Fruit fly (Drosophila melanogaster): ENCODE results near the gene msn.

The msn gene

dm6 chr3L:2548932-2549331 is 37.4 kb downstream of the msn start:
- TF ChIP-seq noc (tag; optimal IDR thresholded peaks at IDR 0.05): no peak

dm6 chr3L:2545913-2546312 is 40.4 kb downstream of the msn start:
- TF ChIP-seq noc (tag; optimal IDR thresholded peaks at IDR 0.05): no peak

DNA sequence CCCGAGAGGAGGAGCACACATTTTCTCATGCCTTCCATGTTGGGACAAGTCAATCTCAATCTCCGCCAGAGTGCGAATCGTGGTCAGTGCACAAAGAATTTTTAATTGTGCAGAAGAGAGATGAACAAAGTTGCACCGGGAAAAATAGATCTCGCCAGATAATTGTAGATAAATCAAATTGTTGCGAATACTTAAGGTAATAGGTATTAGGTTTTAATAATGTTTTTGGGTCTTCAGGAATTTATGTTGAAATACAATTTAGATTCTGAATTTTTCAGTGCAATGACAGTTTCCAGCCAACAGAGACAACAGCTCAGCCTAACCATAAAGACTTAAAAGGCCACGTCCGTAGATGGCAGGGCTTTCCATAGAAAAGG is 41.3 kb downstream of the msn start:
- no peak for TF ChIP-seq noc (tag; optimal IDR thresholded peaks at IDR 0.05)

dm6 chr3L:2544435-2545076 is 41.8 kb downstream of the msn start:
- TF ChIP-seq noc (tag; optimal IDR thresholded peaks at IDR 0.05): no peak

DNA sequence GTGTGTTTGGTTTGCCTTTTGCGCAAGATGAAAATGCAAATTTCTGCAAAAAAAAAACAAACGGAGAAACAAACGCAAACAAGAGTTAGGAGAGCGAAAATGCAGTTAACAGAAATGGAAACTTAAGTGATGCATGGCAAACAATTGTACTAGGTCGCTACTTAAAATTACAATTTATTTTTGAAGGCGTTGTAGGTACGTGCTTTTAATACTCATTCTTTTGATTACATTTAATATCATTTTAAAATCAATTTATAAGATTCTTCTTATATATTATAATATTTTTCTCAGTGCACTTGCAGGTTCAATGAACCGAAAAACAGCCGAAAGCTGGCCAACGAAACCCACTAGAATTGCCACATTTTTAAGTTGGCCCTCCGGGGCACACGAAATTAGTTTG is 45.0 kb downstream of the msn start:
- TF ChIP-seq noc (tag; optimal IDR thresholded peaks at IDR 0.05): no peak

- TF ChIP-seq noc (tag; optimal IDR thresholded peaks at IDR 0.05): peak; percentile 90
Observed at dm6 chr3L:2536969-2537600, 49.3 kb downstream of the msn start.

- TF ChIP-seq noc (tag; optimal IDR thresholded peaks at IDR 0.05): no peak
Observed at dm6 chr3L:2533732-2534073, 52.6 kb downstream of the msn start.

- no peak for TF ChIP-seq noc (tag; optimal IDR thresholded peaks at IDR 0.05)
Observed at dm6 chr3L:2533000-2533731, 53.2 kb downstream of the msn start.

dm6 chr3L:2532377-2532776 is 54.0 kb downstream of the msn start:
- no peak for TF ChIP-seq noc (tag; optimal IDR thresholded peaks at IDR 0.05)

dm6 chr3L:2531386-2532176 is 54.8 kb downstream of the msn start:
- peak; percentile 45 for TF ChIP-seq noc (tag; optimal IDR thresholded peaks at IDR 0.05)

dm6 chr3L:2530635-2531034 is 55.7 kb downstream of the msn start:
- TF ChIP-seq noc (tag; optimal IDR thresholded peaks at IDR 0.05): no peak

DNA sequence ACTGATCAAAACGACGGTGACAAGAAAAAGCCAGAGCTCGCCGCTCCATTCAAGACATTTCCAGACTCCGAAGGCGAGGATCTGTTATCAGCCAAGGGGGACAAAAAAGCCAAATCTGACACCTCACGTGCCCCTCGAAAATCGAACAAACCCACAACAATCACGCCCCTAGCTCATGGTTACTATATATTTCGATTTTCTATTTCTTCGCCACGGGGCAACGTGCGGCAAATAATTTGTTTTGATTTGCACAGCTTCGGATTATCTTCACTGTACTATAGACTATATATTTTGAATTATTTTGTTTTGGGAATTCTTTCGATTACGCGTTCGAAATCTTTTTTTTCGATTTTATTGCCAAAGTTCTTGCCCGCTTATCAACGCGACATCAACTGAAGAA is 56.2 kb downstream of the msn start:
- peak; percentile 18 for TF ChIP-seq noc (tag; optimal IDR thresholded peaks at IDR 0.05)

dm6 chr3L:2526873-2527272 is 59.5 kb downstream of the msn start, which contains the start of gene CG32295:
Gene CG32295, minus strand, starts transcription at chr3L:2526973.
- TF ChIP-seq noc (tag; optimal IDR thresholded peaks at IDR 0.05): no peak

DNA sequence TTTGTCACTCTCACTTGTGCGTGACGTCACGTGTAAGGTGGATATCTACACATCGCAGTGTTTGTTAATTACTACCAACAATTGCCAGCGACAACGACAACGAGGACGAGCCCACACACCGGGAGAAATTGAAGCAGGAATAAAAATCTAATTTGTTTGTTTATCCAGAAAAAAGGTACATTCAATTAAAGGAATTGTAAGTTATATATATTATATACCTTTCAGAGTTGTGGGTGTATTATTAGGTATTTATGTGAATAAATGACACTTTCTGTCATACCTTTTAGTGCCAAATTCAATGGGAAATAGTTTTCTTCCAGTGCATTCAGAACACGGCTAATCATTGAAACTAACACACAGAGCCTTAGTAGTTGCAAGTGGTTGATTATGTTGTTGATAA is 71.1 kb downstream of the msn start:
- TF ChIP-seq noc (tag; optimal IDR thresholded peaks at IDR 0.05): no peak

All from whole organism, larva.